Fruit fly (Drosophila melanogaster) whole organism: ENCODE results near the gene CG7368.

Experiments
- CG8478 ChIP-seq: fragments of >200 bp; optimal IDR thresholded peaks from 2 replicates; lab custom pipeline; 2018; ENCODE audit warnings: inconsistent platforms
- Dll ChIP-seq: fragments of >200 bp; optimal IDR thresholded peaks from 2 replicates; lab custom pipeline; 2017
- EcR ChIP-seq, 2 experiments: fragments of >200 bp; optimal IDR thresholded peaks; 2 replicates each; lab custom pipeline; 2017; ENCODE audit warnings: missing biosample characterization in 2 of 2, missing genetic modification characterization in 2 of 2, missing genetic modification reagents in 2 of 2
- pan ChIP-seq: fragments of >200 bp; optimal IDR thresholded peaks from 2 replicates; lab custom pipeline; 2017
- psq ChIP-seq: fragments of >200 bp; optimal IDR thresholded peaks from 2 replicates; lab custom pipeline; 2017
- usp ChIP-seq: fragments of >200 bp; optimal IDR thresholded peaks from 2 replicates; lab custom pipeline; 2017; ENCODE audit warnings: missing biosample characterization, missing genetic modification characterization, mixed read lengths

The CG7368 gene

dm6 chr3L:11601133-11601532 is 4.1 kb downstream of the CG7368 start:
- no peak for TF ChIP-seq EcR (GFP tag; optimal IDR thresholded peaks at IDR 0.05; lab: Kevin White, UChicago)
- TF ChIP-seq pan: no peak
- no peak for TF ChIP-seq psq (lab: Kevin White, UChicago)
- no peak for TF ChIP-seq Dll (lab: Kevin White, UChicago)
- TF ChIP-seq CG8478 (lab: Kevin White, UChicago): no peak
- TF ChIP-seq usp (GFP tag; lab: Kevin White, UChicago): no peak

- TF ChIP-seq CG8478 (lab: Kevin White, UChicago): no peak
- no peak for TF ChIP-seq Dll (lab: Kevin White, UChicago)
- TF ChIP-seq EcR (GFP tag; optimal IDR thresholded peaks at IDR 0.05; lab: Kevin White, UChicago): no peak
- TF ChIP-seq psq (lab: Kevin White, UChicago): no peak
- no peak for TF ChIP-seq pan
- no peak for TF ChIP-seq usp (GFP tag; lab: Kevin White, UChicago)
Observed at dm6 chr3L:11602040-11602439, 5.0 kb downstream of the CG7368 start.

dm6 chr3L:11604227-11604626 is 7.2 kb downstream of the CG7368 start:
- TF ChIP-seq CG8478 (lab: Kevin White, UChicago) (no peak), usp (GFP tag; lab: Kevin White, UChicago) (no peak), pan (no peak), psq (lab: Kevin White, UChicago) (no peak), EcR (GFP tag; optimal IDR thresholded peaks at IDR 0.05; lab: Kevin White, UChicago) (no peak), Dll (lab: Kevin White, UChicago) (no peak)

dm6 chr3L:11609153-11609809 is 12.3 kb downstream of the CG7368 start, which contains the start of gene Duba:
Gene Duba (minus strand): TSS chr3L:11609465.
- TF ChIP-seq psq (lab: Kevin White, UChicago) (no peak), usp (GFP tag; lab: Kevin White, UChicago) (no peak), EcR (GFP tag; optimal IDR thresholded peaks at IDR 0.05; lab: Kevin White, UChicago) (no peak), pan (no peak), Dll (lab: Kevin White, UChicago) (no peak), CG8478 (lab: Kevin White, UChicago) (no peak)

- TF ChIP-seq Dll (lab: Kevin White, UChicago): no peak
- TF ChIP-seq pan: no peak
- no peak for TF ChIP-seq CG8478 (lab: Kevin White, UChicago)
- no peak for TF ChIP-seq EcR (GFP tag; optimal IDR thresholded peaks at IDR 0.05; lab: Kevin White, UChicago)
- TF ChIP-seq usp (GFP tag; lab: Kevin White, UChicago): no peak
- TF ChIP-seq psq (lab: Kevin White, UChicago): no peak
Observed at dm6 chr3L:11609835-11610234, 12.8 kb downstream of the CG7368 start, which contains the start of gene CG42832. Gene CG42832 (plus strand): TSS chr3L:11610135.

dm6 chr3L:11620001-11620400 is 23.0 kb downstream of the CG7368 start, which contains the start of gene Muc68Ca:
Gene Muc68Ca (minus strand): TSS chr3L:11620101.
- TF ChIP-seq EcR (GFP tag; optimal IDR thresholded peaks at IDR 0.05; lab: Kevin White, UChicago) (no peak), psq (lab: Kevin White, UChicago) (no peak), CG8478 (lab: Kevin White, UChicago) (no peak), pan (no peak), usp (GFP tag; lab: Kevin White, UChicago) (no peak), Dll (lab: Kevin White, UChicago) (no peak)

dm6 chr3L:11622750-11623149 is 25.7 kb downstream of the CG7368 start:
- TF ChIP-seq usp (GFP tag; lab: Kevin White, UChicago) (no peak), psq (lab: Kevin White, UChicago) (no peak), CG8478 (lab: Kevin White, UChicago) (no peak), pan (no peak), EcR (GFP tag; optimal IDR thresholded peaks at IDR 0.05; lab: Kevin White, UChicago) (no peak), Dll (lab: Kevin White, UChicago) (no peak)

- TF ChIP-seq CG8478 (lab: Kevin White, UChicago) (no peak), psq (lab: Kevin White, UChicago) (no peak), pan (no peak), usp (GFP tag; lab: Kevin White, UChicago) (no peak), EcR (GFP tag; optimal IDR thresholded peaks at IDR 0.05; lab: Kevin White, UChicago) (no peak)
Observed at dm6 chr3L:11623245-11623883, 26.4 kb downstream of the CG7368 start.

- TF ChIP-seq usp (GFP tag; lab: Kevin White, UChicago) (no peak), pan (no peak), CG8478 (lab: Kevin White, UChicago) (no peak), psq (lab: Kevin White, UChicago) (no peak), EcR (GFP tag; optimal IDR thresholded peaks at IDR 0.05; lab: Kevin White, UChicago) (no peak), Dll (lab: Kevin White, UChicago) (no peak)
Observed at dm6 chr3L:11624281-11624680, 27.3 kb downstream of the CG7368 start, which contains the start of gene Akr1B. Gene Akr1B (minus strand): TSS chr3L:11624381.

- TF ChIP-seq usp (GFP tag; lab: Kevin White, UChicago) (no peak), CG8478 (lab: Kevin White, UChicago) (no peak), EcR (GFP tag; optimal IDR thresholded peaks at IDR 0.05; lab: Kevin White, UChicago) (no peak), pan (no peak), Dll (lab: Kevin White, UChicago) (no peak), psq (lab: Kevin White, UChicago) (no peak)
Observed at dm6 chr3L:11625634-11626175, 28.7 kb downstream of the CG7368 start, which contains the start of gene CG6083. Gene CG6083 (minus strand): TSS chr3L:11626125.

dm6 chr3L:11626229-11626826 is 29.3 kb downstream of the CG7368 start, which contains the start of gene PCID2:
Gene PCID2 (plus strand): TSS chr3L:11626441.
- TF ChIP-seq pan (no peak), EcR (GFP tag; optimal IDR thresholded peaks at IDR 0.05; lab: Kevin White, UChicago) (no peak), Dll (lab: Kevin White, UChicago) (no peak), CG8478 (lab: Kevin White, UChicago) (no peak), usp (GFP tag; lab: Kevin White, UChicago) (no peak), psq (lab: Kevin White, UChicago) (no peak)
